Fruit fly (Drosophila melanogaster) whole organism, prepupa: ENCODE data around the gene MYPT-75D.

Experiments used
- CG11762 ChIP-seq: fragments of 200-800 bp; sonication (Bioruptor generic); optimal IDR thresholded peaks from 3 replicates; lab custom pipeline; 2016; ENCODE audit warnings: missing biosample characterization, missing genetic modification characterization; ENCODE audit not compliant: insufficient read depth
- CG16779 ChIP-seq: fragments of 200-800 bp; sonication (Bioruptor generic); optimal IDR thresholded peaks from 3 replicates; lab custom pipeline; 2017; ENCODE audit warnings: missing biosample characterization, mild to moderate bottlenecking, missing genetic modification characterization
- CG6854 ChIP-seq: fragments of 200-800 bp; sonication (Bioruptor generic); optimal IDR thresholded peaks from 2 replicates; lab custom pipeline; 2017; ENCODE audit warnings: missing biosample characterization, mild to moderate bottlenecking, missing genetic modification characterization
- Hr4 ChIP-seq: fragments of 200-800 bp; sonication (Bioruptor generic); optimal IDR thresholded peaks from 3 replicates; lab custom pipeline; 2016; ENCODE audit warnings: missing biosample characterization, missing genetic modification characterization
- Lpt ChIP-seq: fragments of 200-800 bp; sonication (Bioruptor generic); optimal IDR thresholded peaks from 3 replicates; lab custom pipeline; 2016; ENCODE audit warnings: missing biosample characterization, missing genetic modification characterization
- OdsH ChIP-seq: fragments of 200-800 bp; sonication (Bioruptor generic); optimal IDR thresholded peaks from 3 replicates; lab custom pipeline; 2016; ENCODE audit warnings: missing biosample characterization, missing genetic modification characterization
- Sox14 ChIP-seq: fragments of 200-800 bp; sonication (Bioruptor generic); optimal IDR thresholded peaks from 3 replicates; lab custom pipeline; 2016; ENCODE audit warnings: missing biosample characterization, missing genetic modification characterization
- acj6 ChIP-seq: fragments of 200-800 bp; sonication (Bioruptor generic); optimal IDR thresholded peaks from 3 replicates; lab custom pipeline; 2016; ENCODE audit warnings: missing biosample characterization, missing genetic modification characterization
- dac ChIP-seq: fragments of 200-800 bp; sonication (Bioruptor generic); optimal IDR thresholded peaks from 2 replicates; lab custom pipeline; 2017; ENCODE audit warnings: missing biosample characterization, mild to moderate bottlenecking, missing genetic modification characterization
- esn ChIP-seq: fragments of 200-800 bp; sonication (Bioruptor generic); optimal IDR thresholded peaks from 2 replicates; lab custom pipeline; 2016; ENCODE audit warnings: missing biosample characterization, mild to moderate bottlenecking, missing genetic modification characterization, moderate library complexity
- salr ChIP-seq, 2 experiments: fragments of 200-800 bp; sonication (Bioruptor generic); optimal IDR thresholded peaks; 3 replicates each; lab custom pipeline; 2016 to 2018; ENCODE audit warnings: missing biosample characterization in 2 of 2, missing genetic modification characterization in 2 of 2, mild to moderate bottlenecking in 1 of 2

DNA sequence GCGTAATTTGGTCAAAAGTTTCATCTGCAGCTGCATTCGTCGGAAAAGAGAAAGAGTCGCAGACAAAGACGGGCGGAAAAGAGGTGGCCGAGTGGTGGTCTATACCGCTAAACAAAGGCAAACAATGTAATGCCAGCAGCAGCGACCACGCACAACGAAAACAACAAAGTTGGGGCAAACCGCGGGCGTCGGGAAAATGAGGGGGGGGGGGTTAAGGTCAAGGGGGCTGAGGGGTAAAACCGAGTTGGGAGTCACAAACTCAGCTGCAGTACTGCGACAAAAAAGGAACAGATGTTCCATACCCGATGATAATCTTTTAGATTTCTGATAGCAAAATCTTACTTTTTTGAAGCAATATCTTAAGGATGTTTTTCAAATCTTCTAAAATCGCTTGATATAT, 11.0 kb downstream of the MYPT-75D start:
- TF ChIP-seq dac (GFP tag; lab: Kevin White, UChicago) = no peak
- TF ChIP-seq CG11762 (GFP tag; lab: Kevin White, UChicago) = no peak
- TF ChIP-seq OdsH (GFP tag; lab: Kevin White, UChicago) = no peak
- TF ChIP-seq esn = no peak
- no peak for TF ChIP-seq acj6 (GFP tag; lab: Kevin White, UChicago)
- TF ChIP-seq Hr4 = no peak
- no peak for TF ChIP-seq CG16779 (tag; lab: Kevin White, UChicago)
- no peak for TF ChIP-seq salr (GFP tag; optimal IDR thresholded peaks at IDR 0.05; lab: Kevin White, UChicago)
- no peak for TF ChIP-seq Sox14
- no peak for TF ChIP-seq CG6854 (GFP tag; lab: Kevin White, UChicago)
- no peak for TF ChIP-seq Lpt
